Fruit fly (Drosophila melanogaster): ENCODE data around the gene Mdh1.

dm6 chr2L:10396877-10397587 lies 900 bp upstream of the Mdh1 start:
- TF ChIP-seq ovo (GFP tag; optimal IDR thresholded peaks at IDR 0.05) (no peak), CG12768 (GFP tag; optimal IDR thresholded peaks at IDR 0.05) (no peak), cnc (optimal IDR thresholded peaks at IDR 0.05) (no peak), CG14711 (tag; optimal IDR thresholded peaks at IDR 0.05) (no peak), CG33017 (tag; optimal IDR thresholded peaks at IDR 0.05) (no peak)
